Worm (Caenorhabditis elegans) whole organism, young adult: Measurements from ENCODE around the gene F55G11.4.

Experiments
- K11D2.4 ChIP-seq: fragments of 200-800 bp; sonication (Bioruptor generic); IDR thresholded peaks from 2 replicates; pipeline ENCODE4 v1.3.6; 2022; ENCODE audit warnings: missing genetic modification reagents, missing genetic modification characterization, missing compliant biosample characterization
- K12H6.12 ChIP-seq: fragments of 200-800 bp; sonication (Bioruptor generic); optimal IDR thresholded peaks from 2 replicates; lab custom pipeline; 2018; ENCODE audit warnings: mild to moderate bottlenecking, missing genetic modification characterization, missing compliant biosample characterization
- attf-3 ChIP-seq: fragments of 200-800 bp; sonication (Bioruptor generic); conservative IDR thresholded peaks from 2 replicates; pipeline ENCODE4 v1.3.6; 2022; ENCODE audit warnings: missing genetic modification reagents, missing genetic modification characterization, missing compliant biosample characterization
- ceh-100 ChIP-seq: fragments of 200-800 bp; sonication (Bioruptor generic); IDR thresholded peaks from 2 replicates; pipeline ENCODE4 v1.3.6; 2022; ENCODE audit warnings: missing genetic modification reagents, missing genetic modification characterization, missing compliant biosample characterization
- egl-18 ChIP-seq: fragments of 200-800 bp; sonication (Bioruptor generic); IDR thresholded peaks from 2 replicates; pipeline ENCODE4 v1.3.6; 2022; ENCODE audit warnings: missing genetic modification reagents, missing genetic modification characterization, missing compliant biosample characterization
- rec-8 ChIP-seq, 2 experiments: sonication (generic microtip); optimal IDR thresholded peaks; 2 replicates each; lab custom pipeline; 2016; ENCODE audit warnings: mild to moderate bottlenecking in 2 of 2, missing genetic modification characterization in 2 of 2, missing genetic modification reagents in 2 of 2, missing genotype in 2 of 2, missing biosample characterization in 1 of 2, missing compliant biosample characterization in 1 of 2, moderate library complexity in 1 of 2
- sea-2 ChIP-seq: fragments of 200-800 bp; sonication (Bioruptor generic); IDR thresholded peaks from 2 replicates; pipeline ENCODE4 v1.3.6; 2022; ENCODE audit warnings: missing genetic modification characterization, missing compliant biosample characterization
- snpc-4 ChIP-seq, 5 experiments: fragments of 150-350 bp in 1 of 5; sonication (generic microtip) in 4 of 5; optimal IDR thresholded peaks; 2 replicates each; lab custom pipeline; 2014 to 2018; ENCODE audit warnings: missing genetic modification characterization in 5 of 5, missing biosample characterization in 3 of 5, antibody characterized with exemption in 2 of 5, mild to moderate bottlenecking in 2 of 5, missing compliant biosample characterization in 2 of 5, missing genotype in 2 of 5, moderate library complexity in 2 of 5, missing genetic modification reagents in 1 of 5
- unc-130 ChIP-seq: sonication (generic microtip); optimal IDR thresholded peaks from 2 replicates; lab custom pipeline; 2016; ENCODE audit warnings: missing genetic modification reagents, missing genetic modification characterization, missing compliant biosample characterization
- ztf-25 ChIP-seq: fragments of 200-800 bp; sonication (Bioruptor generic); IDR thresholded peaks from 2 replicates; pipeline ENCODE4 v1.3.6; 2022; ENCODE audit warnings: missing genetic modification reagents, missing genetic modification characterization, missing compliant biosample characterization

ce11 chrIV:12924332-12924731 is 49.1 kb upstream of the F55G11.4 start, which contains the start of gene srlf-4:
- TF ChIP-seq attf-3 (GFP tag; lab: Robert Waterston, UW): no peak
- TF ChIP-seq snpc-4 (GFP tag; optimal IDR thresholded peaks at IDR 0.05; lab: Kevin White, UChicago): no peak
- no peak for TF ChIP-seq snpc-4 (tag; optimal IDR thresholded peaks at IDR 0.05; lab: Kevin White, UChicago)
- no peak for TF ChIP-seq ztf-25 (GFP tag; lab: Robert Waterston, UW)
- no peak for TF ChIP-seq rec-8 (tag; optimal IDR thresholded peaks at IDR 0.05; lab: Kevin White, UChicago)
- no peak for TF ChIP-seq K12H6.12 (tag; lab: Kevin White, UChicago)
- no peak for TF ChIP-seq sea-2 (GFP tag; lab: Robert Waterston, UW)
- TF ChIP-seq egl-18 (GFP tag; lab: Robert Waterston, UW): no peak
- no peak for TF ChIP-seq ceh-100 (GFP tag; lab: Robert Waterston, UW)
- TF ChIP-seq unc-130 (GFP tag; lab: Kevin White, UChicago): no peak
- no peak for TF ChIP-seq K11D2.4
